Fruit fly (Drosophila melanogaster) whole organism: ENCODE results near the gene CG46465.

ENCODE experiments used
- EcR ChIP-seq, 2 experiments: fragments of >200 bp; optimal IDR thresholded peaks; 2 replicates each; lab custom pipeline; 2017; ENCODE audit warnings: missing biosample characterization in 2 of 2, missing genetic modification characterization in 2 of 2, missing genetic modification reagents in 2 of 2
- pan ChIP-seq: fragments of >200 bp; optimal IDR thresholded peaks from 2 replicates; lab custom pipeline; 2017

- TF ChIP-seq pan (lab: Kevin White, UChicago) (peak; percentile 7), EcR (GFP tag; optimal IDR thresholded peaks at IDR 0.05; lab: Kevin White, UChicago) (no peak)
These were observed 36.6 kb upstream of the CG46465 start for dm6 chr2L:18955666-18956065.
